Worm (Caenorhabditis elegans): Measurements from ENCODE around the gene C08H9.18.
A peak's percentile ranks its signal among the peaks of the same experiment; 100 is the strongest.

Gene C08H9.18

ce11 chrII:9840313-9840712 lies 21.7 kb downstream of the C08H9.18 start, which contains the start of gene ZK938.11 (continued):
- TF ChIP-seq F44E2.7 (GFP tag; IDR thresholded peaks at IDR 0.05) (no peak), lin-15B (tag; optimal IDR thresholded peaks at IDR 0.05) (no peak), dve-1 (tag; optimal IDR thresholded peaks at IDR 0.05; ENCODE audit: insufficient read depth) (no peak), lim-7 (GFP tag; IDR thresholded peaks at IDR 0.05) (no peak), dpl-1 (GFP tag; optimal IDR thresholded peaks at IDR 0.05) (no peak), nhr-42 (GFP tag; IDR thresholded peaks at IDR 0.05) (no peak)

- TF ChIP-seq F49E8.2 (tag; optimal IDR thresholded peaks at IDR 0.05; ENCODE audit: borderline replicate concordance) (no peak), daf-8 (GFP tag; IDR thresholded peaks at IDR 0.05) (no peak), aly-2 (tag; optimal IDR thresholded peaks at IDR 0.05) (no peak), nhr-11 (tag; optimal IDR thresholded peaks at IDR 0.05) (peak; percentile 66)
Measured at ce11 chrII:9838260-9838935, 23.6 kb downstream of the C08H9.18 start, which contains the start of gene arrd-4. Gene arrd-4 (minus strand): TSS chrII:9838310.

- TF ChIP-seq unc-62 (GFP tag; optimal IDR thresholded peaks at IDR 0.05 in 1 of 2) (peak in 1 of 2 experiments; percentile 93), unc-62 (tag; optimal IDR thresholded peaks at IDR 0.05) (no peak), sdz-12 (GFP tag; optimal IDR thresholded peaks at IDR 0.05) (no peak)
Measured at ce11 chrII:9835958-9836357, 26.1 kb downstream of the C08H9.18 start.

DNA sequence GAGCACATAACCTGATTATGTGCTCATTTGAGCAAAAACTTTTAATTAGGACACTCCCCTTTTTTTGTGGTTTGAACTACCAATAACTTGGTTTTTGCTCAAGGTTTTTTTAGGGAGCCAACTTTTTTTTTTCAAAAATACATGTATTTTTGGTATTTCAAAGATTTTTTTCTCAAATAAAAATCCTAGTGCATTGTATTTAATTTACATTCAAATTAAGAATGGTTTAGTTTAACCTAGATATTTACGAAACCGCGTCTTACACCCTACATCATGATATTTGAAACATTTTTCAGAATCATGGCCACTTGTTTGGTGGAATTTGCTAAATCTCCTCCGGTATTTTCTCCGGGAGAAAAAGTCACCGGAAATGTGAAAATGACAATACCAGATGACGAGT lies 27.1 kb downstream of the C08H9.18 start, which contains the start of gene arrd-5:
Gene arrd-5 (plus strand): TSS at position 301 of the 400 bp plus-strand sequence.
- TF ChIP-seq arid-1 (GFP tag; conservative IDR thresholded peaks at IDR 0.05) (no peak), egl-43 (GFP tag; IDR thresholded peaks at IDR 0.05) (no peak), mdt-29 (GFP tag; IDR thresholded peaks at IDR 0.05) (no peak), unc-62 (GFP tag; optimal IDR thresholded peaks at IDR 0.05 in 1 of 2) (peak in 1 of 2 experiments; percentile 18), unc-62 (tag; optimal IDR thresholded peaks at IDR 0.05) (no peak)

DNA sequence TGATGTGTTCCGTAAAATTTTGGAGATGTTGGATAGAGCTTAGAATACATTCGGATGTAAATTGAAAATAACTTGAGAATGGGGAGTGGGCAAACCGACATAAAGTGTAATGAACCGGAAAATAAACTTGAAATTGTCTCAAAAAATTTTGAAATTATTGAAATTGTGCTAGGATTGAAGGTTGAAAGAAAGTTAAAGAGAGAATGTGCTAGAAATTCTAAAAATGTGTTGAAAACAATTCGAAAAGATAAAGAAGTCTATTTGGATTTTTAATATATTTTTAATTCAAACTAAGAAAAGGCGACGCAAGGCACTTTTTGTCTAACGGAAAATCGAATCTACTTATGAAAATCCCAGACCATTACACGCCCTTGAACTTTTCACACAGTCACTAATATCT lies 28.2 kb downstream of the C08H9.18 start, which contains the start of gene ZK938.3:
Gene ZK938.3 (minus strand): TSS at position 101 of the 400 bp plus-strand sequence.
- TF ChIP-seq daf-19 (GFP tag; conservative IDR thresholded peaks at IDR 0.05) (no peak), egl-27 (tag; optimal IDR thresholded peaks at IDR 0.05) (no peak), unc-62 (GFP tag; optimal IDR thresholded peaks at IDR 0.05 in 1 of 2) (peak in 1 of 2 experiments; percentile 26), unc-62 (tag; optimal IDR thresholded peaks at IDR 0.05) (no peak), dmd-9 (GFP tag; IDR thresholded peaks at IDR 0.05) (no peak)

DNA sequence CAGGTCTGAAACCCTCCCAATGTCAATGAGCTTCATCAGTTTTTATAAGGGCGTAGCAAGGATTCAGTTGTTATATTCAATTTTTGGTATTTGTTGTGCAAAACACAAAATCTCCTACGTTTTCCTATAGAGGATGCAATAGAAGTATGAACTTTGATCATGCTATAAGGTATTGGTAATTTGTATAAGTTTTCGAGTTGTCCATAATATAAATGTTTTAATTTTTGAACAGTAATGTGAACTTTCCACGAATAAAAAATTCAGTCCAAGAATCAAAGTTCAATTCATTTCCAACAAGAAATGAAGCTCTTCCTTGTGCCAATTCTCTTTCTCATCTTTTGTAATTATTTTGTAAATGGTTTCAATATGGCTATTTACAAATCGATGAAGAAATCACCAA lies 31.0 kb downstream of the C08H9.18 start, which contains the start of gene ZK938.12:
Gene ZK938.12 (plus strand): TSS at position 301 of the 400 bp plus-strand sequence.
- TF ChIP-seq nhr-41 (GFP tag; IDR thresholded peaks at IDR 0.05) (no peak), nhr-102 (tag; optimal IDR thresholded peaks at IDR 0.05) (no peak), lin-39 (tag; optimal IDR thresholded peaks at IDR 0.05) (no peak), nhr-25 (tag; optimal IDR thresholded peaks at IDR 0.05; ENCODE audit: borderline replicate concordance, insufficient read depth) (no peak), saeg-2 (GFP tag; IDR thresholded peaks at IDR 0.05) (no peak), snpc-4 (tag; optimal IDR thresholded peaks at IDR 0.05) (no peak), lin-1 (GFP tag; IDR thresholded peaks at IDR 0.05) (no peak), nhr-237 (tag; optimal IDR thresholded peaks at IDR 0.05) (no peak), F26F4.8 (GFP tag; conservative IDR thresholded peaks at IDR 0.05) (no peak), Y5F2A.4 (GFP tag; optimal IDR thresholded peaks at IDR 0.05) (no peak), aly-2 (tag; optimal IDR thresholded peaks at IDR 0.05) (no peak)
